Fruit fly (Drosophila melanogaster): Measurements from ENCODE around the gene CG3847.
"Not testable (repeated sequence)": the region's sequence is repeated elsewhere in the genome, so short reads cannot be mapped to it uniquely, and the experiment has no call there.

Gene CG3847

DNA sequence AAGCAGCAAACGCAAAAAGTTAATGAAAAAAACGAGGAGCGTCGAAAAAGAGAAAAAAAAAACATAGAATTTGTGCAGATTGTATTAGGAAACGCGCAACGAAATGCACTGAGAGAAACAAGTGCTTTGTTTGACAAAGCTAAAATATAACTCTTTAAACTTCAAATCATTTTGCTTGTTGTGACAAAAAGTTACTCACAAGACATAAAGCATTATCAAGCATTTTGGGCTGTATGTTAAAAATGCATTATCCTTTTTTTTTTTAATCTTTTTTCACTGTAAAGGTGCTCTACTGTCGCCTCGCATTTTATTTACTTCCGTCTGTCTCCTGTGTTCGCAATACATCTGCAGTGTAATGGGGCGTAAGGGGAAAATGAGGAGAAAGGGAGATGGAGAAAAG is 29.8 kb downstream of the CG3847 start:
- TF ChIP-seq Hr39 (GFP tag; optimal IDR thresholded peaks at IDR 0.05) = no peak
- TF ChIP-seq Eip78C (GFP tag) = peak; percentile 12
- TF ChIP-seq CG3032 (tag; optimal IDR thresholded peaks at IDR 0.05) = no peak
- TF ChIP-seq CG31627 (GFP tag; optimal IDR thresholded peaks at IDR 0.05) = no peak

dm6 chrX:6383920-6384319 is 37.0 kb downstream of the CG3847 start, which contains the start of gene CG33664:
Gene CG33664, plus strand, starts transcription at chrX:6384220.
- not testable (repeated sequence) for TF ChIP-seq CG10631, CG32006, CG9139 (GFP tag; optimal IDR thresholded peaks at IDR 0.05)
